Fruit fly (Drosophila melanogaster) Kc167 (cell line): ENCODE data around the gene r-cup.

Experiments used
- Myc ChIP-seq: fragments of >200 bp; optimal IDR thresholded peaks from 2 replicates; lab custom pipeline; 2017; ENCODE audit warnings: missing external identifiers
- Sin3A ChIP-seq: fragments of >200 bp; optimal IDR thresholded peaks from 2 replicates; lab custom pipeline; 2018; ENCODE audit warnings: missing external identifiers
- h ChIP-seq: fragments of >200 bp; optimal IDR thresholded peaks from 3 replicates; lab custom pipeline; 2018; ENCODE audit warnings: missing external identifiers
- insv ChIP-seq: fragments of >200 bp; optimal IDR thresholded peaks from 3 replicates; lab custom pipeline; 2018; ENCODE audit warnings: missing external identifiers
- psq ChIP-seq: fragments of >200 bp; optimal IDR thresholded peaks from 2 replicates; lab custom pipeline; 2017; ENCODE audit warnings: missing external identifiers
- ttk ChIP-seq: sonication (Bioruptor generic); optimal IDR thresholded peaks from 2 replicates; lab custom pipeline; 2017; ENCODE audit warnings: missing external identifiers

r-cup gene

dm6 chrX:21025788-21026187 lies at the start of gene r-cup:
Gene r-cup, minus strand, starts transcription at chrX:21025888.
- TF ChIP-seq psq (lab: Kevin White, UChicago) (no peak), h (lab: Kevin White, UChicago) (no peak), Myc (no peak), insv (lab: Kevin White, UChicago) (no peak), Sin3A (lab: Kevin White, UChicago) (no peak), ttk (lab: Kevin White, UChicago) (no peak)

- no peak for TF ChIP-seq Myc
- no peak for TF ChIP-seq insv (lab: Kevin White, UChicago)
- no peak for TF ChIP-seq h (lab: Kevin White, UChicago)
- TF ChIP-seq Sin3A (lab: Kevin White, UChicago): no peak
- no peak for TF ChIP-seq psq (lab: Kevin White, UChicago)
- TF ChIP-seq ttk (lab: Kevin White, UChicago): no peak
Observed at dm6 chrX:21074329-21074708, 48.6 kb upstream of the r-cup start.

DNA sequence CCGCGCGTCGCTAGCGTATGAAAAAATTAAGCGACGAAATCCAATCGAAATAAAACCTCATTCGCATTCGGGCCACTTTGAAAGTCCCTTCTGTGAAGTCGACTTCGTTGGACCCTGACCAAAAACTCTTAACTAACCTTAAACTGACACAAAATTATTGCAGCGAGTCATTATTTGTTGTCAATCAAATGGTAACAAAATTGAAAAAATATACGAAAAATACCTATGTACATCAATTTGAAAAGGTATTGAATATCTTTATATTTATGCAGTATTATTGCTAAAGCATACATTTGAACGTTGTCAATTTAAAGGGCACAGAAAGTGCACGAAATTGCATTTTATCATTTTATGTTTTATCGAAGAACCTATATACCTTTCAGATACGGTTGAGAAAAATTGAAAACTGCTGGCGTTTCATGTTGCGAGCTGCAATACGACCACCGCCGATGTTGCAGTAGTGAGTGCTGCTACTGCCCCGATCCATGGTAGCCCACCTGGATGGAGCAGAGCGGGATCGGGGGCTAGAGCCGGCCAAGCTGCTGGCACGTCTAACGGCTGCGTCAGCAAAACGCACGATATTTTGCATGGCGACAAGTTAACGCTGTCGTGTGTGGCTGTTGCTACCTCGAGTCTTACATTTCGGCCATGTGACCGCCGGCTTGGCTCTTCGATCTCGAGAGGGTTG lies 48.1 kb upstream of the r-cup start:
- TF ChIP-seq Myc: no peak
- TF ChIP-seq psq (lab: Kevin White, UChicago): no peak
- TF ChIP-seq Sin3A (lab: Kevin White, UChicago): no peak
- TF ChIP-seq h (lab: Kevin White, UChicago): no peak
- no peak for TF ChIP-seq insv (lab: Kevin White, UChicago)
- TF ChIP-seq ttk (lab: Kevin White, UChicago): no peak

- TF ChIP-seq Myc: no peak
Observed at dm6 chrX:21072953-21073352, 47.3 kb upstream of the r-cup start.

dm6 chrX:21071693-21072357 lies 46.1 kb upstream of the r-cup start:
- TF ChIP-seq ttk (lab: Kevin White, UChicago) (no peak), Myc (no peak), Sin3A (lab: Kevin White, UChicago) (no peak), insv (lab: Kevin White, UChicago) (no peak), h (lab: Kevin White, UChicago) (no peak), psq (lab: Kevin White, UChicago) (no peak)

dm6 chrX:21067908-21068307 lies 42.2 kb upstream of the r-cup start:
- TF ChIP-seq psq (lab: Kevin White, UChicago) (no peak), Myc (no peak), ttk (lab: Kevin White, UChicago) (no peak), insv (lab: Kevin White, UChicago) (no peak), h (lab: Kevin White, UChicago) (no peak), Sin3A (lab: Kevin White, UChicago) (no peak)

- TF ChIP-seq psq (lab: Kevin White, UChicago): no peak
- TF ChIP-seq Sin3A (lab: Kevin White, UChicago): no peak
- no peak for TF ChIP-seq ttk (lab: Kevin White, UChicago)
- TF ChIP-seq h (lab: Kevin White, UChicago): no peak
- no peak for TF ChIP-seq insv (lab: Kevin White, UChicago)
- no peak for TF ChIP-seq Myc
Observed at dm6 chrX:21067474-21067873, 41.8 kb upstream of the r-cup start, which contains the start of gene CG32512. Gene CG32512, minus strand, starts transcription at chrX:21067540.

- TF ChIP-seq Myc (no peak), ttk (lab: Kevin White, UChicago) (no peak), Sin3A (lab: Kevin White, UChicago) (no peak), insv (lab: Kevin White, UChicago) (no peak), h (lab: Kevin White, UChicago) (no peak), psq (lab: Kevin White, UChicago) (no peak)
Observed at dm6 chrX:21065775-21066174, 40.1 kb upstream of the r-cup start.

DNA sequence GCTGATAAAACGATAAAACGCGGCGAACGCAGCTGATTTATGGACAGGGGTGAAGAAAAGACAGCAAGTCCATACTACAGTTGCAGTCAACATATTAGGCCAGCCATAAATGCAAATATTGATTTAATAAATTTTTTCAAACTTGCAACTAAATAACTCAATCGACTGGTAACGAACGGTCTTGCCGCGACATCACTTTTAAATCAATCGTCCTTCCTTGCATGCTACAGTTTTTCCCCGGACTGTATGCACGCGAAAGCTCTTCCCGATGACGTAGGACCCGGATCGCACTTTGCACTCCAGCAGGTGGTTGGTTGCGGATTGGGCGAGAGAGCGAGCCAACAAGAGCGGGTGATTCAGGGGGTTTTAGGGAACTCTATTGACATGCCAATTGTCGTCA lies 39.2 kb upstream of the r-cup start:
- TF ChIP-seq ttk (lab: Kevin White, UChicago): no peak
- no peak for TF ChIP-seq Myc
- TF ChIP-seq h (lab: Kevin White, UChicago): no peak
- TF ChIP-seq insv (lab: Kevin White, UChicago): no peak

DNA sequence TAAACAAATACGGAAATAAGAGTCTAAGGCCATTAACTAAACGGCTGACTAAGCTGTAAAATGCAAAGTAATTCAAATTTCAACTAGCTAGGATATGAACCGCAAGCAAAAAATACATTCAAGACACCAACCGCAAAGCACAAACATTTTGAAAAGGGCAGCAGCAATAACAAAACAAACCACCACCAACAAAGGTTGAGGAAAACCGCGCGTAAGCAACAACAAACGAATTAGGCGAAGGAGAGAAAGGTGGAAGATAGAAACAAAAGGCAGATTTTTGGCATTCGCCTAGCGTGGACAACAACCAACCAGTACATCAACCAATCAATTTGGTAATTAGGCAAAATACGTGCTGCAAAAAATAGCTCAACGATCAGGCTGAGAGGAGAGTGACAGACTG lies 34.9 kb upstream of the r-cup start:
- TF ChIP-seq h (lab: Kevin White, UChicago) (no peak), Sin3A (lab: Kevin White, UChicago) (no peak), Myc (no peak), ttk (lab: Kevin White, UChicago) (no peak), insv (lab: Kevin White, UChicago) (no peak), psq (lab: Kevin White, UChicago) (no peak)

DNA sequence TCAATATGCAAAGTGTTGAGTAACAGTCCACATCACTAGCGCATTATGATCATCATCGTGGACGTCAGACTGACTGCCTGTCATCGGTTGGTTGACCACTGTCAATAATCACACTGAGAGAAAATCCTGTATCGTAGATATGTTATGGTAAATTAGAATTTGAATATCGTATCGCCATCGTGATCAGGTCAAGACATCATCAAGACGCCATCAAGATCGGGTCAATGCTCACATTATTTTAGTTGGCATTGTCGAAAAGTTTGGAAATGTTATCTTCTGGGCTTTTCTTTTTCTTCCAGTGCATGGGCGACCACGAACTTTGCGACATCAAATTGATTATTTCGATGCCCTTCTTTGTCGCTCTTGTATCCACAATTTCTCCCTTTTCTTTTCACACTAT lies 33.3 kb upstream of the r-cup start:
- TF ChIP-seq psq (lab: Kevin White, UChicago) (no peak), h (lab: Kevin White, UChicago) (no peak), Myc (no peak), ttk (lab: Kevin White, UChicago) (no peak), Sin3A (lab: Kevin White, UChicago) (no peak), insv (lab: Kevin White, UChicago) (no peak)

DNA sequence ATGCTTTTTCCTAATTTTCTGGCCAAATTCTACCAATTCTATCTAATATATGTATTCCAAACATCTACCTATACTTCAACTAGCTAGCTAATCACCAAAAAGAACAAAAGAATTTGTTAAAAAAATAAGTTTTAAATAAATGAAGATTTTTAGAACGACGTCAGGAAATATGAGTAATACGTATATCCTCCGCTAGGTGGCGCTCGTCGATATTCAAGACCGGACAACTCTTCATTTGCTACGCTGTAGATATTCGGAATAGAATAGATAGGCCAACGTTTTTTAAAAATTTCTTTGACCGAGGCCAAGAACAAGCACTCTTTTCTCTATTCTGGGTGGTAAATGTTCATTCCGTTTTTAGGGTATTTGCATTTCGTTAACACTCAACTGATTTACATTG lies 32.7 kb upstream of the r-cup start:
- TF ChIP-seq psq (lab: Kevin White, UChicago): no peak
- TF ChIP-seq insv (lab: Kevin White, UChicago): no peak
- TF ChIP-seq Myc: no peak
- TF ChIP-seq ttk (lab: Kevin White, UChicago): no peak
- no peak for TF ChIP-seq Sin3A (lab: Kevin White, UChicago)
- no peak for TF ChIP-seq h (lab: Kevin White, UChicago)
